Worm (Caenorhabditis elegans) whole organism, L2 larva: Measurements from ENCODE around the gene myo-3.
A peak's percentile ranks its signal among the peaks of the same experiment; 100 is the strongest.

Experiments used
- C34F6.9 ChIP-seq: fragments of 150-350 bp; optimal IDR thresholded peaks from 2 replicates; lab custom pipeline; 2014; ENCODE audit warnings: missing biosample characterization, missing genetic modification characterization
- F13H6.1 ChIP-seq: sonication (generic microtip); optimal IDR thresholded peaks from 2 replicates; lab custom pipeline; 2016; ENCODE audit warnings: missing genetic modification characterization, missing compliant biosample characterization
- alr-1 ChIP-seq: fragments of 150-350 bp; optimal IDR thresholded peaks from 2 replicates; lab custom pipeline; 2014; ENCODE audit warnings: missing biosample characterization, missing genetic modification characterization
- aly-2 ChIP-seq: fragments of 150-350 bp; optimal IDR thresholded peaks from 2 replicates; lab custom pipeline; 2014; ENCODE audit warnings: missing biosample characterization, missing genetic modification characterization
- ama-1 ChIP-seq: fragments of 150-350 bp; optimal IDR thresholded peaks from 2 replicates; lab custom pipeline; 2018; ENCODE audit warnings: inconsistent platforms
- ceh-82 ChIP-seq: fragments of 150-350 bp; optimal IDR thresholded peaks from 2 replicates; lab custom pipeline; 2014; ENCODE audit warnings: missing biosample characterization, missing genetic modification characterization
- crh-2 ChIP-seq: sonication (generic microtip); optimal IDR thresholded peaks from 2 replicates; lab custom pipeline; 2017; ENCODE audit warnings: missing biosample characterization, missing genetic modification characterization
- egl-27 ChIP-seq: sonication (generic microtip); optimal IDR thresholded peaks from 3 replicates; lab custom pipeline; 2017; ENCODE audit warnings: missing biosample characterization, missing genetic modification reagents, missing genetic modification characterization
- fos-1 ChIP-seq: fragments of 150-350 bp; optimal IDR thresholded peaks from 2 replicates; lab custom pipeline; 2014; ENCODE audit warnings: missing biosample characterization, missing genetic modification characterization
- gmeb-1 ChIP-seq: fragments of 150-350 bp; optimal IDR thresholded peaks from 2 replicates; lab custom pipeline; 2014; ENCODE audit warnings: missing biosample characterization, missing genetic modification characterization
- lin-11 ChIP-seq: fragments of 150-350 bp; sonication (generic microtip); optimal IDR thresholded peaks from 2 replicates; lab custom pipeline; 2014; ENCODE audit warnings: missing biosample characterization, missing genetic modification characterization, inconsistent platforms, mixed read lengths
- lin-13 ChIP-seq: fragments of 150-350 bp; optimal IDR thresholded peaks from 2 replicates; lab custom pipeline; 2014; ENCODE audit warnings: missing biosample characterization, missing genetic modification reagents, missing genetic modification characterization
- lin-39 ChIP-seq: fragments of 150-350 bp; optimal IDR thresholded peaks from 2 replicates; lab custom pipeline; 2014; ENCODE audit warnings: missing biosample characterization, missing genetic modification reagents, missing genetic modification characterization
- lsy-2 ChIP-seq, 2 experiments: fragments of 150-350 bp in 1 of 2; sonication (generic microtip) in 1 of 2; optimal IDR thresholded peaks; 2 replicates each; lab custom pipeline; 2014 to 2017; ENCODE audit warnings: missing biosample characterization in 2 of 2, missing genetic modification characterization in 2 of 2
- mdl-1 ChIP-seq, 2 experiments: fragments of 150-350 bp in 1 of 2; sonication (generic microtip) in 1 of 2; optimal IDR thresholded peaks; 2 replicates each; lab custom pipeline; 2017; ENCODE audit warnings: missing biosample characterization in 2 of 2, missing genetic modification characterization in 2 of 2
- nhr-129 ChIP-seq: fragments of 150-350 bp; optimal IDR thresholded peaks from 2 replicates; lab custom pipeline; 2014; ENCODE audit warnings: missing biosample characterization, missing genetic modification characterization
- nhr-21 ChIP-seq: fragments of 150-350 bp; optimal IDR thresholded peaks from 2 replicates; lab custom pipeline; 2014; ENCODE audit warnings: missing biosample characterization, missing genetic modification characterization
- nhr-237 ChIP-seq: fragments of 150-350 bp; optimal IDR thresholded peaks from 2 replicates; lab custom pipeline; 2014; ENCODE audit warnings: missing biosample characterization, missing genetic modification characterization
- nhr-6 ChIP-seq: fragments of 150-350 bp; optimal IDR thresholded peaks from 2 replicates; lab custom pipeline; 2014; ENCODE audit warnings: missing biosample characterization, missing genetic modification characterization
- nhr-77 ChIP-seq: fragments of 150-350 bp; optimal IDR thresholded peaks from 2 replicates; lab custom pipeline; 2014; ENCODE audit warnings: missing biosample characterization, missing genetic modification characterization
- skn-1 ChIP-seq: sonication (generic microtip); optimal IDR thresholded peaks from 2 replicates; lab custom pipeline; 2017; ENCODE audit warnings: missing biosample characterization, missing genetic modification characterization
- sma-9 ChIP-seq, 2 experiments: fragments of 150-350 bp in 1 of 2; sonication (generic microtip) in 1 of 2; optimal IDR thresholded peaks; 2 replicates each; lab custom pipeline; 2014 to 2016; ENCODE audit warnings: missing genetic modification characterization in 2 of 2, mild to moderate bottlenecking in 1 of 2, missing biosample characterization in 1 of 2, missing compliant biosample characterization in 1 of 2, missing genetic modification reagents in 1 of 2, moderate library complexity in 1 of 2
- snpc-4 ChIP-seq: fragments of 150-350 bp; optimal IDR thresholded peaks from 2 replicates; lab custom pipeline; 2014; ENCODE audit warnings: missing biosample characterization, missing genetic modification characterization
- unc-55 ChIP-seq: fragments of 150-350 bp; sonication (generic microtip); optimal IDR thresholded peaks from 3 replicates; lab custom pipeline; 2014; ENCODE audit warnings: missing biosample characterization, missing genetic modification reagents, missing genetic modification characterization
- unc-62 ChIP-seq: fragments of 150-350 bp; optimal IDR thresholded peaks from 2 replicates; lab custom pipeline; 2014; ENCODE audit warnings: missing biosample characterization, missing genetic modification reagents, missing genetic modification characterization
- zag-1 ChIP-seq: fragments of 150-350 bp; optimal IDR thresholded peaks from 2 replicates; lab custom pipeline; 2014; ENCODE audit warnings: missing biosample characterization, missing genetic modification characterization

The myo-3 gene

ce11 chrV:12190943-12191569 is 43.1 kb downstream of the myo-3 start, which contains the start of gene dpy-30 (continued):
- no peak for TF ChIP-seq nhr-77
- TF ChIP-seq unc-62 (GFP tag; lab: Kevin White, UChicago) = no peak
- no peak for TF ChIP-seq ceh-82 (tag; lab: Kevin White, UChicago)

ce11 chrV:12188830-12189229 is 45.3 kb downstream of the myo-3 start:
- TF ChIP-seq sma-9 (GFP tag; optimal IDR thresholded peaks at IDR 0.05; lab: Kevin White, UChicago) = no peak
- TF ChIP-seq sma-9 (tag; optimal IDR thresholded peaks at IDR 0.05; lab: Kevin White, UChicago) = no peak
- peak; percentile 51 for TF ChIP-seq F13H6.1 (tag; lab: Kevin White, UChicago)

- TF ChIP-seq zag-1 (tag; lab: Kevin White, UChicago) = no peak
- no peak for TF ChIP-seq aly-2
- no peak for TF ChIP-seq sma-9 (GFP tag; optimal IDR thresholded peaks at IDR 0.05; lab: Kevin White, UChicago)
- no peak for TF ChIP-seq sma-9 (tag; optimal IDR thresholded peaks at IDR 0.05; lab: Kevin White, UChicago)
- TF ChIP-seq nhr-129 (tag; lab: Kevin White, UChicago) = peak; percentile 18
- peak; percentile 23 for TF ChIP-seq F13H6.1 (tag; lab: Kevin White, UChicago)
- TF ChIP-seq nhr-6 (tag; lab: Kevin White, UChicago) = no peak
- no peak for TF ChIP-seq egl-27
- no peak for TF ChIP-seq crh-2 (tag; lab: Kevin White, UChicago)
- no peak for TF ChIP-seq alr-1 (tag; lab: Kevin White, UChicago)
These were observed 46.8 kb downstream of the myo-3 start, which contains the start of gene ZK863.8 for ce11 chrV:12187344-12187743. TSS of gene ZK863.8 (minus strand) at chrV:12187516.

ce11 chrV:12184308-12184999 is 49.7 kb downstream of the myo-3 start, which contains the start of gene srd-4:
TSS of gene srd-4 (plus strand) at chrV:12184949.
- TF ChIP-seq lsy-2 (tag; optimal IDR thresholded peaks at IDR 0.05; lab: Kevin White, UChicago) (peak; percentile 21 to 74), skn-1 (tag; lab: Kevin White, UChicago) (no peak), mdl-1 (tag; optimal IDR thresholded peaks at IDR 0.05; lab: Kevin White, UChicago) (no peak), gmeb-1 (tag; lab: Kevin White, UChicago) (peak; percentile 95), unc-55 (GFP tag; lab: Kevin White, UChicago) (peak; percentile 79), snpc-4 (peak; percentile 25), C34F6.9 (tag; lab: Kevin White, UChicago) (peak; percentile 50), lin-11 (tag; lab: Kevin White, UChicago) (no peak), ama-1 (lab: Kevin White, UChicago) (no peak), lin-13 (GFP tag; lab: Kevin White, UChicago) (peak; percentile 1), nhr-21 (tag; lab: Kevin White, UChicago) (no peak)

ce11 chrV:12183854-12184253 is 50.3 kb downstream of the myo-3 start, which contains the start of gene usip-1:
TSS of gene usip-1 (minus strand) at chrV:12184194.
- TF ChIP-seq fos-1 (tag; lab: Kevin White, UChicago) = no peak
- no peak for TF ChIP-seq snpc-4
- no peak for TF ChIP-seq unc-55 (GFP tag; lab: Kevin White, UChicago)
- TF ChIP-seq unc-62 (GFP tag; lab: Kevin White, UChicago) = no peak

ce11 chrV:12181310-12181709 is 52.8 kb downstream of the myo-3 start, which contains the start of gene elpc-3:
TSS of gene elpc-3 (minus strand) at chrV:12181410.
- TF ChIP-seq mdl-1 (tag; optimal IDR thresholded peaks at IDR 0.05; lab: Kevin White, UChicago) (no peak), nhr-237 (tag; lab: Kevin White, UChicago) (no peak), alr-1 (tag; lab: Kevin White, UChicago) (no peak), lin-39 (tag; lab: Kevin White, UChicago) (no peak)

- TF ChIP-seq alr-1 (tag; lab: Kevin White, UChicago) = no peak
- TF ChIP-seq fos-1 (tag; lab: Kevin White, UChicago) = no peak
These were observed 54.8 kb downstream of the myo-3 start, which contains the start of gene clec-224 for ce11 chrV:12179338-12179737. TSS of gene clec-224 (minus strand) at chrV:12179438.
